Worm (Caenorhabditis elegans) whole organism, L4/young adult: ENCODE results near the gene F10D2.16.

Source experiments
- W03F9.2 ChIP-seq: fragments of 150-350 bp; optimal IDR thresholded peaks from 2 replicates; lab custom pipeline; 2014; ENCODE audit warnings: missing biosample characterization, missing genetic modification characterization
- dao-5 ChIP-seq: sonication (generic microtip); optimal IDR thresholded peaks from 2 replicates; lab custom pipeline; 2016; ENCODE audit warnings: missing genotype, missing genetic modification characterization, moderate library complexity, missing compliant biosample characterization
- him-1 ChIP-seq: sonication (generic microtip); optimal IDR thresholded peaks from 2 replicates; lab custom pipeline; 2016; ENCODE audit warnings: missing genotype, missing genetic modification reagents, missing genetic modification characterization, missing compliant biosample characterization

DNA sequence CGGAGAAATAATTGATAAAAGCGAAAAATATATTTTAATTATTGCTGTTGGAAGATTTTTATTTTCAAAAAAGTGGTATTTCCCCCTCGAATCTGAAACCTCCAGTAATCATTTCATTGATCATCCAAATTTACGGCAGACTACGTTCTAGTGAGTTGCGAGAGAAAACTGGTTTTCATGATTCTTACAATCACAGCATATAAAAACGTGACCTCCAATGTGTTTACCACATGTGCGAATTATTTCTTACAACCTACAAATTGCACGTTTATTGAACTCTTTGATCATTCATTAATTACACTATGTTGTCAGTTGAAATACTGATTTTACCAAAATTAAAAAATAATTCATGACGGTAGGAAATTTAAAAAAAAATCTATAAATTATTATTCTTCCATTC lies 44.8 kb upstream of the F10D2.16 start:
- TF ChIP-seq him-1 (tag; lab: Kevin White, UChicago) (no peak), W03F9.2 (tag; lab: Kevin White, UChicago) (peak; percentile 7), dao-5 (no peak)
